Fruit fly (Drosophila melanogaster) whole organism, embryonic: Measurements from ENCODE around the gene flfl.

ENCODE experiments used
- Adf1 ChIP-seq: fragments of 200-800 bp; sonication (Bioruptor generic); IDR thresholded peaks from 2 replicates; pipeline ENCODE4 v1.3.6; 2022; ENCODE audit warnings: missing biosample characterization, missing genetic modification characterization
- Bgb ChIP-seq: fragments of 200-800 bp; sonication (Bioruptor generic); IDR thresholded peaks from 2 replicates; pipeline ENCODE4 v1.3.6; 2022; ENCODE audit warnings: missing biosample characterization, missing genetic modification characterization; ENCODE audit not compliant: partially characterized antibody
- CG11695 ChIP-seq: fragments of 200-800 bp; sonication (Bioruptor generic); IDR thresholded peaks from 3 replicates; pipeline ENCODE4 v1.3.6; 2022; ENCODE audit warnings: missing biosample characterization, missing genetic modification characterization
- CG12744 ChIP-seq: fragments of 200-800 bp; sonication (Bioruptor generic); optimal IDR thresholded peaks from 2 replicates; lab custom pipeline; 2016; ENCODE audit warnings: missing biosample characterization, missing genetic modification characterization
- CG15011 ChIP-seq: fragments of 200-800 bp; sonication (Bioruptor generic); optimal IDR thresholded peaks from 3 replicates; lab custom pipeline; 2018; ENCODE audit warnings: missing biosample characterization, mild to moderate bottlenecking, missing genetic modification characterization
- CG17802 ChIP-seq: fragments of 200-800 bp; sonication (Bioruptor generic); optimal IDR thresholded peaks from 2 replicates; lab custom pipeline; 2018; ENCODE audit warnings: missing biosample characterization, mild to moderate bottlenecking, missing genetic modification characterization, moderate library complexity
- CG18599 ChIP-seq: fragments of 200-800 bp; sonication (Bioruptor generic); optimal IDR thresholded peaks from 3 replicates; lab custom pipeline; 2017; ENCODE audit warnings: missing biosample characterization, missing genetic modification characterization, mild to moderate bottlenecking, moderate library complexity, missing genetic modification reagents
- CG2129 ChIP-seq: fragments of 200-800 bp; sonication (Bioruptor generic); IDR thresholded peaks from 2 replicates; pipeline ENCODE4 v1.3.6; 2022; ENCODE audit warnings: missing biosample characterization, missing genetic modification characterization; ENCODE audit not compliant: partially characterized antibody
- CG30403 ChIP-seq: fragments of 200-800 bp; sonication (Bioruptor generic); optimal IDR thresholded peaks from 3 replicates; lab custom pipeline; 2016; ENCODE audit warnings: missing biosample characterization, missing genetic modification characterization
- CG34224 ChIP-seq: fragments of 200-800 bp; sonication (Bioruptor generic); IDR thresholded peaks from 3 replicates; pipeline ENCODE4 v1.3.6; 2022; ENCODE audit warnings: missing biosample characterization, missing genetic modification characterization; ENCODE audit not compliant: partially characterized antibody
- CG4730 ChIP-seq: fragments of 200-800 bp; sonication (Bioruptor generic); IDR thresholded peaks from 2 replicates; pipeline ENCODE4 v1.3.6; 2022; ENCODE audit warnings: missing biosample characterization, missing genetic modification characterization
- CG6813 ChIP-seq: fragments of 200-800 bp; sonication (Bioruptor generic); optimal IDR thresholded peaks from 2 replicates; lab custom pipeline; 2017; ENCODE audit warnings: missing biosample characterization, missing genetic modification characterization, mild to moderate bottlenecking, moderate library complexity, missing genetic modification reagents
- CG7928 ChIP-seq: fragments of 200-800 bp; sonication (Bioruptor generic); optimal IDR thresholded peaks from 2 replicates; lab custom pipeline; 2017; ENCODE audit warnings: missing biosample characterization, mild to moderate bottlenecking, missing genetic modification characterization
- Dfd ChIP-seq, 2 experiments: fragments of >200 bp; optimal IDR thresholded peaks; 2 replicates each; lab custom pipeline; 2017; ENCODE audit warnings: missing biosample characterization in 2 of 2, missing genetic modification characterization in 2 of 2
- Doc3 ChIP-seq: fragments of 200-800 bp; sonication (Bioruptor generic); IDR thresholded peaks from 3 replicates; pipeline ENCODE4 v1.3.6; 2022; ENCODE audit warnings: missing biosample characterization, missing genetic modification characterization; ENCODE audit not compliant: partially characterized antibody
- Drgx ChIP-seq: fragments of 200-800 bp; sonication (Bioruptor generic); IDR thresholded peaks from 2 replicates; pipeline ENCODE4 v1.3.6; 2022; ENCODE audit warnings: missing biosample characterization, missing genetic modification characterization
- E2f2 ChIP-seq: fragments of 200-800 bp; sonication (Bioruptor generic); IDR thresholded peaks from 2 replicates; pipeline ENCODE4 v1.3.6; 2022; ENCODE audit warnings: missing biosample characterization, missing genetic modification characterization
- Gsc ChIP-seq: fragments of 200-800 bp; sonication (Bioruptor generic); IDR thresholded peaks from 2 replicates; pipeline ENCODE4 v1.3.6; 2022; ENCODE audit warnings: missing biosample characterization, missing genetic modification characterization
- H2.0 ChIP-seq: fragments of 200-800 bp; sonication (Bioruptor generic); IDR thresholded peaks from 2 replicates; pipeline ENCODE4 v1.3.6; 2022; ENCODE audit warnings: missing biosample characterization, missing genetic modification characterization
- HmgZ ChIP-seq: fragments of 200-800 bp; sonication (Bioruptor generic); optimal IDR thresholded peaks from 2 replicates; lab custom pipeline; 2018; ENCODE audit warnings: missing biosample characterization, mild to moderate bottlenecking, missing genetic modification characterization
- Hr3 ChIP-seq: fragments of 200-800 bp; sonication (Bioruptor generic); optimal IDR thresholded peaks from 3 replicates; lab custom pipeline; 2016; ENCODE audit warnings: missing biosample characterization, missing genetic modification characterization
- Lim3 ChIP-seq: fragments of 200-800 bp; sonication (Bioruptor generic); IDR thresholded peaks from 2 replicates; pipeline ENCODE4 v1.3.6; 2022; ENCODE audit warnings: missing biosample characterization, missing genetic modification characterization
- Max ChIP-seq: fragments of 200-800 bp; sonication (Bioruptor generic); optimal IDR thresholded peaks from 2 replicates; lab custom pipeline; 2016; ENCODE audit warnings: missing biosample characterization, mild to moderate bottlenecking, missing genetic modification characterization
- Opbp ChIP-seq: fragments of 200-800 bp; sonication (Bioruptor generic); IDR thresholded peaks from 3 replicates; pipeline ENCODE4 v1.3.6; 2022; ENCODE audit warnings: missing biosample characterization, missing genetic modification characterization; ENCODE audit not compliant: partially characterized antibody
- Optix ChIP-seq: fragments of 200-800 bp; sonication (Bioruptor generic); IDR thresholded peaks from 3 replicates; pipeline ENCODE4 v1.3.6; 2022; ENCODE audit warnings: missing biosample characterization, missing genetic modification characterization
- Six4 ChIP-seq: fragments of 200-800 bp; sonication (Bioruptor generic); optimal IDR thresholded peaks from 2 replicates; lab custom pipeline; 2016; ENCODE audit warnings: missing biosample characterization, missing genetic modification characterization
- ap ChIP-seq: fragments of 200-800 bp; sonication (Bioruptor generic); IDR thresholded peaks from 2 replicates; pipeline ENCODE4 v1.3.6; 2022; ENCODE audit warnings: missing biosample characterization, missing genetic modification characterization
- bab2 ChIP-seq: fragments of 200-800 bp; sonication (Bioruptor generic); optimal IDR thresholded peaks from 2 replicates; lab custom pipeline; 2016; ENCODE audit warnings: missing biosample characterization, missing genetic modification characterization
- bigmax ChIP-seq: fragments of 200-800 bp; sonication (Bioruptor generic); optimal IDR thresholded peaks from 2 replicates; lab custom pipeline; 2018; ENCODE audit warnings: missing biosample characterization, mild to moderate bottlenecking, missing genetic modification characterization
- chif ChIP-seq, 2 experiments: fragments of 200-800 bp; sonication (Bioruptor generic); optimal IDR thresholded peaks; 3 replicates each; lab custom pipeline; 2016; ENCODE audit warnings: missing biosample characterization in 2 of 2, missing genetic modification characterization in 2 of 2
- crc ChIP-seq: fragments of 200-800 bp; sonication (Bioruptor generic); optimal IDR thresholded peaks from 2 replicates; lab custom pipeline; 2016; ENCODE audit warnings: missing biosample characterization, missing genetic modification characterization
- dimm ChIP-seq: fragments of 200-800 bp; sonication (Bioruptor generic); IDR thresholded peaks from 2 replicates; pipeline ENCODE4 v1.3.6; 2022; ENCODE audit warnings: missing biosample characterization, missing genetic modification characterization
- emc ChIP-seq: fragments of 200-800 bp; sonication (Bioruptor generic); optimal IDR thresholded peaks from 2 replicates; lab custom pipeline; 2016; ENCODE audit warnings: missing biosample characterization, missing genetic modification characterization
- ewg ChIP-seq: fragments of 200-800 bp; sonication (Bioruptor generic); optimal IDR thresholded peaks from 3 replicates; lab custom pipeline; 2017; ENCODE audit warnings: mild to moderate bottlenecking, missing biosample characterization, missing genetic modification reagents, missing genetic modification characterization
- exex ChIP-seq: fragments of 200-800 bp; sonication (Bioruptor generic); optimal IDR thresholded peaks from 4 replicates; lab custom pipeline; 2018; ENCODE audit warnings: missing biosample characterization, mild to moderate bottlenecking, missing genetic modification characterization, moderate library complexity
- fd102C ChIP-seq: fragments of 200-800 bp; sonication (Bioruptor generic); optimal IDR thresholded peaks from 2 replicates; lab custom pipeline; 2018; ENCODE audit warnings: missing biosample characterization, mild to moderate bottlenecking, missing genetic modification characterization, moderate library complexity
- gcm2 ChIP-seq: fragments of 200-800 bp; sonication (Bioruptor generic); optimal IDR thresholded peaks from 2 replicates; lab custom pipeline; 2016; ENCODE audit warnings: missing biosample characterization, missing genetic modification characterization
- gt ChIP-seq: fragments of 200-800 bp; sonication (Bioruptor generic); IDR thresholded peaks from 2 replicates; pipeline ENCODE4 v1.3.6; 2022; ENCODE audit warnings: missing biosample characterization, missing genetic modification characterization
- jigr1 ChIP-seq: fragments of 200-800 bp; sonication (Bioruptor generic); IDR thresholded peaks from 3 replicates; pipeline ENCODE4 v1.3.6; 2022; ENCODE audit warnings: missing biosample characterization, missing genetic modification characterization
- knrl ChIP-seq: fragments of 200-800 bp; sonication (Bioruptor generic); IDR thresholded peaks from 3 replicates; pipeline ENCODE4 v1.3.6; 2022; ENCODE audit warnings: missing biosample characterization, missing genetic modification characterization; ENCODE audit not compliant: partially characterized antibody
- lov ChIP-seq, 2 experiments: fragments of 200-800 bp in 1 of 2; fragments of >200 bp in 1 of 2; sonication (Bioruptor generic) in 1 of 2; IDR thresholded peaks in 1 of 2; optimal IDR thresholded peaks in 1 of 2; 2 replicates in 1 of 2; 3 replicates in 1 of 2; pipeline versions ENCODE4 v1.3.6 to Lab custom; 2017 to 2022; ENCODE audit warnings: missing biosample characterization in 1 of 2, missing genetic modification characterization in 1 of 2
- nom ChIP-seq: fragments of 200-800 bp; sonication (Bioruptor generic); optimal IDR thresholded peaks from 2 replicates; lab custom pipeline; 2017; ENCODE audit warnings: missing biosample characterization, missing genetic modification characterization, mild to moderate bottlenecking, moderate library complexity, missing genetic modification reagents
- onecut ChIP-seq: fragments of 200-800 bp; sonication (Bioruptor generic); IDR thresholded peaks from 2 replicates; pipeline ENCODE4 v1.3.6; 2022; ENCODE audit warnings: missing biosample characterization, missing genetic modification characterization
- run ChIP-seq: fragments of 200-800 bp; sonication (Bioruptor generic); optimal IDR thresholded peaks from 3 replicates; lab custom pipeline; 2018; ENCODE audit warnings: missing biosample characterization, mild to moderate bottlenecking, missing genetic modification characterization
- sd ChIP-seq: fragments of 200-800 bp; sonication (Bioruptor generic); optimal IDR thresholded peaks from 3 replicates; lab custom pipeline; 2018; ENCODE audit warnings: missing biosample characterization, mild to moderate bottlenecking, missing genetic modification characterization, moderate library complexity
- sim ChIP-seq: fragments of 200-800 bp; sonication (Bioruptor generic); IDR thresholded peaks from 2 replicates; pipeline ENCODE4 v1.3.6; 2022; ENCODE audit warnings: missing biosample characterization, missing genetic modification characterization
- ssp ChIP-seq: fragments of 200-800 bp; sonication (Bioruptor generic); IDR thresholded peaks from 2 replicates; pipeline ENCODE4 v1.3.6; 2022; ENCODE audit warnings: missing biosample characterization, missing genetic modification characterization
- ttk ChIP-seq: fragments of 200-800 bp; sonication (Bioruptor generic); IDR thresholded peaks from 2 replicates; pipeline ENCODE4 v2.1.2; 2022; ENCODE audit warnings: missing biosample characterization, missing genetic modification characterization
- vnd ChIP-seq: fragments of 200-800 bp; sonication (Bioruptor generic); IDR thresholded peaks from 3 replicates; pipeline ENCODE4 v1.3.6; 2022; ENCODE audit warnings: missing biosample characterization, missing genetic modification characterization; ENCODE audit not compliant: partially characterized antibody

Gene flfl

DNA sequence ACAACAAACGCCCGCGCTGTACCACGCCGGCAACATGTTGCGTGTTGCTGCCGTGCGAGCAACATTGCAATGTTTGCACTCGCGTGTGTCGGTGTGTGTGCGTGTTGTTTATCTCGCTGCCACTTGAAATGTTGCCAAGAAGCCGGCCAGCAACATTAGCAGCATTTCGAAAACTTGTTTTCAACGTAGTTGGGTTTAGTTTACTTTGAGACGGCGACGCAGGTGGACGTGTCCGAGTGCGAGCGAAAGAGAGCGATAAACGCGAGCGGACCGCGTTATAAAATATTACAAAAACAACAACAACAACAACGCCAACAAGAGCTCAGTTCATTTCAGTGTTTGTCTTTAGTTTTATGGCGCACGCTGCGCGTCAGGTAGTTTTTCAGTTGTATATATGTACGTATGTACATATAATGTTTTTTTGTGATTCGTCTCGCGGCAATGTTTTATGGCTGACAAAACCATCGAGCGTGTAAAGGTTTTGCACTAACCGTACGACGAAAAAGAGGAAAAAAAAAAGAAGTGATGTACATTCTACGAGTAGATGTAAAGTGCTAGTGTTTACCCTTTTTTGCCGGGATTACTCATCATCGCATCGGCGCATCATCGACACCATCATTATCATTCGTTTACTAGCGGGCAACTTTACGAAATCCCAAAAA is 31.4 kb downstream of the flfl start, which contains the start of gene kmr (continued):
- TF ChIP-seq CG4730 (GFP tag; lab: Robert Waterston, UW) (no peak), ssp (GFP tag; lab: Robert Waterston, UW) (no peak), Opbp (GFP tag; lab: Robert Waterston, UW) (no peak), dimm (GFP tag; lab: Robert Waterston, UW) (no peak), Gsc (GFP tag; lab: Robert Waterston, UW) (no peak), Optix (GFP tag; lab: Robert Waterston, UW) (no peak), Bgb (GFP tag; lab: Robert Waterston, UW) (peak; percentile 56; the same call in 1 of the 2 replicates), Adf1 (GFP tag; lab: Robert Waterston, UW) (peak; percentile 67), Six4 (GFP tag; lab: Kevin White, UChicago) (no peak), knrl (GFP tag; lab: Robert Waterston, UW) (no peak; the same call in 2 of the 3 replicates), CG2129 (GFP tag; lab: Robert Waterston, UW) (no peak), Hr3 (GFP tag; lab: Kevin White, UChicago) (no peak), nom (GFP tag; lab: Kevin White, UChicago) (peak; percentile 52), gt (GFP tag; lab: Robert Waterston, UW) (no peak), HmgZ (tag; lab: Kevin White, UChicago) (peak; percentile 47), CG7928 (no peak), bigmax (GFP tag; lab: Kevin White, UChicago) (peak; percentile 9), vnd (no peak), CG17802 (tag; lab: Kevin White, UChicago) (no peak), bab2 (GFP tag; lab: Kevin White, UChicago) (no peak), Max (GFP tag; lab: Kevin White, UChicago) (peak; percentile 54), Lim3 (GFP tag; lab: Robert Waterston, UW) (no peak), gcm2 (GFP tag; lab: Kevin White, UChicago) (no peak), ttk (GFP tag; lab: Robert Waterston, UW) (no peak), CG18599 (GFP tag; lab: Kevin White, UChicago) (peak; percentile 48), ewg (GFP tag; lab: Kevin White, UChicago) (no peak), lov (optimal IDR thresholded peaks at IDR 0.05; lab: Kevin White, UChicago) (no peak), lov (GFP tag; IDR thresholded peaks at IDR 0.05; lab: Robert Waterston, UW) (peak; percentile 57; the same call in 1 of the 3 replicates), chif (GFP tag; optimal IDR thresholded peaks at IDR 0.05; lab: Kevin White, UChicago) (peak in 1 of 2 experiments; percentile 31), CG12744 (GFP tag; lab: Kevin White, UChicago) (no peak), emc (GFP tag; lab: Kevin White, UChicago) (no peak), exex (tag; lab: Kevin White, UChicago) (no peak), crc (no peak), sim (GFP tag; lab: Robert Waterston, UW) (peak; percentile 76), CG15011 (no peak), E2f2 (GFP tag; lab: Robert Waterston, UW) (peak; percentile 12; the same call in 1 of the 2 replicates), run (tag; lab: Kevin White, UChicago) (peak; percentile 24), onecut (GFP tag; lab: Robert Waterston, UW) (peak; percentile 52), Drgx (GFP tag; lab: Robert Waterston, UW) (peak; percentile 55; the same call in 1 of the 2 replicates), ap (GFP tag; lab: Robert Waterston, UW) (no peak), Dfd (GFP tag; optimal IDR thresholded peaks at IDR 0.05; lab: Kevin White, UChicago) (no peak), CG6813 (GFP tag; lab: Kevin White, UChicago) (peak; percentile 39), CG34224 (GFP tag; lab: Robert Waterston, UW) (peak; percentile 56; the same call in 2 of the 3 replicates), jigr1 (no peak), Doc3 (GFP tag; lab: Robert Waterston, UW) (no peak), H2.0 (GFP tag; lab: Robert Waterston, UW) (no peak), CG11695 (GFP tag; lab: Robert Waterston, UW) (peak; percentile 33; the same call in 2 of the 3 replicates), CG30403 (GFP tag; lab: Kevin White, UChicago) (no peak), sd (tag; lab: Kevin White, UChicago) (peak; percentile 6), fd102C (GFP tag; lab: Kevin White, UChicago) (no peak)
